Fruit fly (Drosophila melanogaster): ENCODE results near the gene Pfdn2.

Gene Pfdn2

dm6 chr3L:11096195-11096908, 22.2 kb upstream of the Pfdn2 start, which contains the start of the genes CG46439, Iyd and CG33947:
Gene CG46439, minus strand, starts transcription at chr3L:11096245.
Gene Iyd, minus strand, starts transcription at chr3L:11096245.
Gene CG33947, plus strand, starts transcription at chr3L:11096496.
- TF ChIP-seq Snoo (tag; optimal IDR thresholded peaks at IDR 0.05): peak; percentile 42
- peak; percentile 71 for TF ChIP-seq CG8159 (tag; optimal IDR thresholded peaks at IDR 0.05)
- TF ChIP-seq CG9948 (tag; optimal IDR thresholded peaks at IDR 0.05): peak; percentile 41
- 0 out of 2 replicates have a peak, but pooled peaks have one; percentile 6 for TF ChIP-seq rn (GFP tag; IDR thresholded peaks at IDR 0.05)
- no peak for TF ChIP-seq EcR (GFP tag; optimal IDR thresholded peaks at IDR 0.05)
- TF ChIP-seq Pif1B (GFP tag; optimal IDR thresholded peaks at IDR 0.05): peak; percentile 87
- TF ChIP-seq CG12605 (GFP tag; IDR thresholded peaks at IDR 0.05): peak; percentile 94
- TF ChIP-seq CG32121 (GFP tag; IDR thresholded peaks at IDR 0.05): peak; percentile 69
- TF ChIP-seq D1 (tag; optimal IDR thresholded peaks at IDR 0.05): peak; percentile 69
- TF ChIP-seq CG8301 (tag; optimal IDR thresholded peaks at IDR 0.05): peak; percentile 76
- peak; percentile 74 for TF ChIP-seq CG14655 (GFP tag; optimal IDR thresholded peaks at IDR 0.05)
- peak; percentile 51 for TF ChIP-seq CG34367 (tag; optimal IDR thresholded peaks at IDR 0.05)
- TF ChIP-seq CG13204 (GFP tag; optimal IDR thresholded peaks at IDR 0.05): peak; percentile 13
- TF ChIP-seq CG17806 (tag; optimal IDR thresholded peaks at IDR 0.05): peak; percentile 61
- peak; percentile 83 for TF ChIP-seq CG4496 (GFP tag; IDR thresholded peaks at IDR 0.05)
- peak; percentile 61 for TF ChIP-seq CG15710 (tag; optimal IDR thresholded peaks at IDR 0.05)
- TF ChIP-seq Ets98B (GFP tag; IDR thresholded peaks at IDR 0.05): peak; percentile 76
- peak; percentile 82 for TF ChIP-seq fd96Ca (GFP tag; IDR thresholded peaks at IDR 0.05)
- TF ChIP-seq CG10348 (GFP tag; IDR thresholded peaks at IDR 0.05): no peak
- TF ChIP-seq gl (tag; optimal IDR thresholded peaks at IDR 0.05): peak; percentile 93
- TF ChIP-seq Pif1A (GFP tag; optimal IDR thresholded peaks at IDR 0.05): peak; percentile 88

DNA sequence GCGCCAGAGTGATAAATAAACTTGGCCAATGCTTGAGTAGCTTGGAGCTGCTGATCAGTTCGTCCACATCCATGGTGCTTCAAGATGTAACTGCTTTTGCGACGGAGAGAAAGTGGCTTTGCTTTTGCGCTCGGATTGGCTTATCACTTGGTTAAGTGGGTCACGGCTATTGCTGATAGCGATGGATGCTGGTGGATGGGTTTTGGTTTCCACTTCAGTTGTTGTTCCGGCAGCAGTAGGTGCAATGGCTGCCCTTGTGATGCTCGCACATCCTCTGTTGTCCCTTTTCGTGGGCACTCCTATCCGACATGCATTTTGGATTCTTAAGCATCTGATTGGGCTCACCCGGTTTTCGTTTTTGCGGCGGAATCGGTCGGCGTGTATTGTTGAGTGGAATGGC, 20.1 kb upstream of the Pfdn2 start:
- TF ChIP-seq CG8159 (tag; optimal IDR thresholded peaks at IDR 0.05) (no peak), CG34367 (tag; optimal IDR thresholded peaks at IDR 0.05) (no peak), CG17806 (tag; optimal IDR thresholded peaks at IDR 0.05) (no peak), Pif1A (GFP tag; optimal IDR thresholded peaks at IDR 0.05) (no peak), CG14655 (GFP tag; optimal IDR thresholded peaks at IDR 0.05) (no peak), rn (GFP tag; IDR thresholded peaks at IDR 0.05) (no peak), EcR (GFP tag; optimal IDR thresholded peaks at IDR 0.05) (peak; percentile 56), CG4496 (GFP tag; IDR thresholded peaks at IDR 0.05) (no peak), CG9948 (tag; optimal IDR thresholded peaks at IDR 0.05) (no peak)

dm6 chr3L:11093046-11093520, 18.9 kb upstream of the Pfdn2 start, which contains the start of gene JIL-1:
Gene JIL-1, minus strand, starts transcription at chr3L:11093193.
- TF ChIP-seq rn (GFP tag; IDR thresholded peaks at IDR 0.05): 0 out of 2 replicates have a peak, but pooled peaks have one; percentile 10
- no peak for TF ChIP-seq CG10348 (GFP tag; IDR thresholded peaks at IDR 0.05)
- peak; percentile 69 for TF ChIP-seq fd96Ca (GFP tag; IDR thresholded peaks at IDR 0.05)
- TF ChIP-seq CG13204 (GFP tag; optimal IDR thresholded peaks at IDR 0.05): no peak
- TF ChIP-seq Pif1A (GFP tag; optimal IDR thresholded peaks at IDR 0.05): peak; percentile 44
- peak; percentile 77 for TF ChIP-seq Ets98B (GFP tag; IDR thresholded peaks at IDR 0.05)
- TF ChIP-seq EcR (GFP tag; optimal IDR thresholded peaks at IDR 0.05): no peak
- TF ChIP-seq gl (tag; optimal IDR thresholded peaks at IDR 0.05): no peak
- peak; percentile 41 for TF ChIP-seq CG8159 (tag; optimal IDR thresholded peaks at IDR 0.05)
- TF ChIP-seq Snoo (tag; optimal IDR thresholded peaks at IDR 0.05): peak; percentile 20
- TF ChIP-seq Pif1B (GFP tag; optimal IDR thresholded peaks at IDR 0.05): peak; percentile 44
- peak; percentile 21 for TF ChIP-seq CG14655 (GFP tag; optimal IDR thresholded peaks at IDR 0.05)
- TF ChIP-seq CG4496 (GFP tag; IDR thresholded peaks at IDR 0.05): peak; percentile 50; the same call in 2 of the 3 replicates
- TF ChIP-seq CG12605 (GFP tag; IDR thresholded peaks at IDR 0.05): no peak
- peak; percentile 42 for TF ChIP-seq CG15710 (tag; optimal IDR thresholded peaks at IDR 0.05)
- peak; percentile 38; the same call in 1 of the 2 replicates for TF ChIP-seq CG32121 (GFP tag; IDR thresholded peaks at IDR 0.05)
- TF ChIP-seq D1 (tag; optimal IDR thresholded peaks at IDR 0.05): peak; percentile 57
- TF ChIP-seq CG9948 (tag; optimal IDR thresholded peaks at IDR 0.05): no peak
- peak; percentile 14 for TF ChIP-seq CG17806 (tag; optimal IDR thresholded peaks at IDR 0.05)
- TF ChIP-seq CG34367 (tag; optimal IDR thresholded peaks at IDR 0.05): no peak
- TF ChIP-seq CG8301 (tag; optimal IDR thresholded peaks at IDR 0.05): peak; percentile 5

- TF ChIP-seq Pif1A (GFP tag; optimal IDR thresholded peaks at IDR 0.05): no peak
These were observed 18.4 kb upstream of the Pfdn2 start for dm6 chr3L:11092610-11092961.

DNA sequence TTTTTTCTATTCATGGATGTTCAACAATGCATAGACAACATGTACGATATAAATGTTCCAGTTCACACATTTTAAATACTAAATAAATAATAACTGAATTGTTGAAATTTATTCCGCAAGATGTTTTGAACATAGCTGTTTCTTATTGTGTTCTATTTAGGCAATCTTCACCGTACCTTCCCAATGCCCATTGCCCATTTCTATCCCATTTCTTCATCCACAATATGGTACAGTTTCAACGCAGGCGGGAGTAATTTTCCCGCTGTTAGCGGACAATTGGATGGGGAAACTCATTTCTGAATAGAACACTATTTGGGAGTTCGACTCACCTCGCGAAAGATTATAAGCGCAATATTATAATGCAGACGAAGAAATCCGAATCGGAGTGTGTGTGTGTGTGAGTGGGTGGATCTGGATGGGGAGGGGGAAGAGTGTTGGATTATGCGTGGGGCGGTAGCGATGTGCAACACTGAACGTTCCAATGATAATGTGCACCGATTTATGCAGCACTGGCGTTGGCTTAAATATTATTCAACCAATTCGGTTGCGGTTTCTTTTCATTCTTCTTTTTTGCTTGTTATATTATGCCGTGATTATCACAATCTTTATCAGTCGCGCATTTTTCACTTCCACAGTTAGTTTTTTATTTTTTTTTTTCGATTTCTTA, 17.9 kb upstream of the Pfdn2 start:
- TF ChIP-seq CG17806 (tag; optimal IDR thresholded peaks at IDR 0.05) (no peak), CG8159 (tag; optimal IDR thresholded peaks at IDR 0.05) (peak; percentile 25), CG12605 (GFP tag; IDR thresholded peaks at IDR 0.05) (0 out of 2 replicates have a peak, but pooled peaks have one; percentile 21), CG4496 (GFP tag; IDR thresholded peaks at IDR 0.05) (peak; percentile 50), EcR (GFP tag; optimal IDR thresholded peaks at IDR 0.05) (no peak), CG8301 (tag; optimal IDR thresholded peaks at IDR 0.05) (peak; percentile 4), rn (GFP tag; IDR thresholded peaks at IDR 0.05) (no peak), Pif1B (GFP tag; optimal IDR thresholded peaks at IDR 0.05) (peak; percentile 50), fd96Ca (GFP tag; IDR thresholded peaks at IDR 0.05) (peak; percentile 52; the same call in 1 of the 3 replicates), Pif1A (GFP tag; optimal IDR thresholded peaks at IDR 0.05) (peak; percentile 36), CG10348 (GFP tag; IDR thresholded peaks at IDR 0.05) (no peak), CG15710 (tag; optimal IDR thresholded peaks at IDR 0.05) (peak; percentile 23), CG14655 (GFP tag; optimal IDR thresholded peaks at IDR 0.05) (peak; percentile 33), CG13204 (GFP tag; optimal IDR thresholded peaks at IDR 0.05) (peak; percentile 34), D1 (tag; optimal IDR thresholded peaks at IDR 0.05) (no peak), Snoo (tag; optimal IDR thresholded peaks at IDR 0.05) (peak; percentile 60), CG34367 (tag; optimal IDR thresholded peaks at IDR 0.05) (no peak), CG9948 (tag; optimal IDR thresholded peaks at IDR 0.05) (no peak), CG32121 (GFP tag; IDR thresholded peaks at IDR 0.05) (peak; percentile 57; the same call in 1 of the 2 replicates), Ets98B (GFP tag; IDR thresholded peaks at IDR 0.05) (peak; percentile 49), gl (tag; optimal IDR thresholded peaks at IDR 0.05) (no peak)
